Fruit fly (Drosophila melanogaster): ENCODE data around the gene CG6462.

CG6462 gene

dm6 chr3L:6054803-6055202 is 17.9 kb downstream of the CG6462 start, which contains the start of gene tant (continued):
- TF ChIP-seq HLH54F (GFP tag; optimal IDR thresholded peaks at IDR 0.05) (no peak), ci (GFP tag; IDR thresholded peaks at IDR 0.05) (no peak), sna (GFP tag; IDR thresholded peaks at IDR 0.05; ENCODE audit: partially characterized antibody) (peak; percentile 92), CG2199 (GFP tag; IDR thresholded peaks at IDR 0.05) (no peak), Hsf (GFP tag; optimal IDR thresholded peaks at IDR 0.05) (peak; percentile 6), CG32772 (GFP tag; IDR thresholded peaks at IDR 0.05) (no peak), gsb (GFP tag; IDR thresholded peaks at IDR 0.05) (no peak), CG18599 (GFP tag; optimal IDR thresholded peaks at IDR 0.05) (no peak), wor (GFP tag; IDR thresholded peaks at IDR 0.05) (no peak), Rx (GFP tag; IDR thresholded peaks at IDR 0.05) (no peak), CG13287 (GFP tag; IDR thresholded peaks at IDR 0.05; ENCODE audit: partially characterized antibody) (peak; percentile 92), sc (optimal IDR thresholded peaks at IDR 0.05) (no peak), sc (GFP tag; optimal IDR thresholded peaks at IDR 0.05) (no peak), CG9797 (GFP tag; optimal IDR thresholded peaks at IDR 0.05) (peak; percentile 43), ssp (GFP tag; IDR thresholded peaks at IDR 0.05) (no peak), unpg (GFP tag; optimal IDR thresholded peaks at IDR 0.05) (no peak), ERR (GFP tag; optimal IDR thresholded peaks at IDR 0.05) (no peak), CG16779 (GFP tag; IDR thresholded peaks at IDR 0.05) (no peak), Nf-YB (GFP tag; optimal IDR thresholded peaks at IDR 0.05) (peak; percentile 87), sqz (GFP tag; optimal IDR thresholded peaks at IDR 0.05) (no peak), h (optimal IDR thresholded peaks at IDR 0.05) (no peak), CG4424 (GFP tag; optimal IDR thresholded peaks at IDR 0.05) (no peak), trem (tag; optimal IDR thresholded peaks at IDR 0.05) (peak; percentile 96), bcd (GFP tag; optimal IDR thresholded peaks at IDR 0.05) (peak; percentile 8), CG3163 (GFP tag; optimal IDR thresholded peaks at IDR 0.05) (no peak), nerfin-1 (tag; optimal IDR thresholded peaks at IDR 0.05) (no peak), tna (GFP tag; IDR thresholded peaks at IDR 0.05; ENCODE audit: partially characterized antibody) (peak; percentile 80), CG9817 (tag; optimal IDR thresholded peaks at IDR 0.05) (no peak), crol (GFP tag; IDR thresholded peaks at IDR 0.05) (no peak), Chrac-16 (GFP tag; optimal IDR thresholded peaks at IDR 0.05) (no peak), CG17385 (GFP tag; optimal IDR thresholded peaks at IDR 0.05) (no peak), Ssrp (tag; optimal IDR thresholded peaks at IDR 0.05) (no peak), chinmo (GFP tag; IDR thresholded peaks at IDR 0.05; ENCODE audit: partially characterized antibody) (peak; percentile 24; the same call in 1 of the 4 replicates), CG3847 (GFP tag; IDR thresholded peaks at IDR 0.05) (no peak), CG17829 (tag; optimal IDR thresholded peaks at IDR 0.05) (peak; percentile 8), Six4 (GFP tag; optimal IDR thresholded peaks at IDR 0.05) (no peak), slp2 (GFP tag; optimal IDR thresholded peaks at IDR 0.05) (no peak), Mes4 (GFP tag; optimal IDR thresholded peaks at IDR 0.05) (no peak), ken (GFP tag; IDR thresholded peaks at IDR 0.05) (no peak), CG4282 (GFP tag; optimal IDR thresholded peaks at IDR 0.05) (no peak), lmd (GFP tag; IDR thresholded peaks at IDR 0.05) (no peak), GATAe (GFP tag; conservative IDR thresholded peaks at IDR 0.05) (no peak), CG3838 (GFP tag; optimal IDR thresholded peaks at IDR 0.05) (no peak), E2f1 (GFP tag; IDR thresholded peaks at IDR 0.05) (no peak), zf30C (GFP tag; optimal IDR thresholded peaks at IDR 0.05) (no peak), grn (GFP tag; optimal IDR thresholded peaks at IDR 0.05) (no peak), Gug (GFP tag; IDR thresholded peaks at IDR 0.05) (no peak), CG10462 (GFP tag; optimal IDR thresholded peaks at IDR 0.05) (no peak), vnd (GFP tag; IDR thresholded peaks at IDR 0.05; ENCODE audit: partially characterized antibody) (peak; percentile 88), wdn (GFP tag; IDR thresholded peaks at IDR 0.05) (no peak), HLH4C (GFP tag; IDR thresholded peaks at IDR 0.05; ENCODE audit: partially characterized antibody) (peak; percentile 89), Dek (tag; optimal IDR thresholded peaks at IDR 0.05) (no peak), CG13123 (GFP tag; optimal IDR thresholded peaks at IDR 0.05) (no peak)
